Worm (Caenorhabditis elegans) whole organism, young adult: ENCODE measurements around the gene lurp-1.
A peak's percentile ranks its signal among the peaks of the same experiment; 100 is the strongest.

Experiments
- B0336.3 ChIP-seq: fragments of 200-800 bp; sonication (Bioruptor generic); IDR thresholded peaks from 2 replicates; pipeline ENCODE4 v1.3.6; 2022; ENCODE audit warnings: missing genetic modification characterization, missing compliant biosample characterization
- C17E4.6 ChIP-seq: fragments of 200-800 bp; sonication (Bioruptor generic); IDR thresholded peaks from 2 replicates; pipeline ENCODE4 v1.3.6; 2022; ENCODE audit warnings: missing genetic modification reagents, missing genetic modification characterization, missing compliant biosample characterization
- F10E7.11 ChIP-seq: sonication (generic microtip); optimal IDR thresholded peaks from 2 replicates; lab custom pipeline; 2017; ENCODE audit warnings: mild to moderate bottlenecking, missing genetic modification characterization, moderate library complexity, missing compliant biosample characterization
- F49E8.2 ChIP-seq: sonication (generic microtip); optimal IDR thresholded peaks from 3 replicates; lab custom pipeline; 2017; ENCODE audit warnings: missing genetic modification characterization, mild to moderate bottlenecking, missing compliant biosample characterization, antibody characterized with exemption, moderate library complexity; ENCODE audit not compliant: insufficient read depth
- F52B5.7 ChIP-seq: sonication (generic microtip); optimal IDR thresholded peaks from 2 replicates; lab custom pipeline; 2016; ENCODE audit warnings: mild to moderate bottlenecking, missing genetic modification characterization, missing compliant biosample characterization
- K11D2.4 ChIP-seq: fragments of 200-800 bp; sonication (Bioruptor generic); IDR thresholded peaks from 2 replicates; pipeline ENCODE4 v1.3.6; 2022; ENCODE audit warnings: missing genetic modification reagents, missing genetic modification characterization, missing compliant biosample characterization
- K12H6.12 ChIP-seq: fragments of 200-800 bp; sonication (Bioruptor generic); optimal IDR thresholded peaks from 2 replicates; lab custom pipeline; 2018; ENCODE audit warnings: mild to moderate bottlenecking, missing genetic modification characterization, missing compliant biosample characterization
- Y53F4B.3 ChIP-seq: fragments of 200-800 bp; sonication (Bioruptor generic); IDR thresholded peaks from 2 replicates; pipeline ENCODE4 v1.3.6; 2022; ENCODE audit warnings: missing genetic modification reagents, missing genetic modification characterization, missing compliant biosample characterization
- Y95B8A.8 ChIP-seq: fragments of 200-800 bp; sonication (Bioruptor generic); IDR thresholded peaks from 2 replicates; pipeline ENCODE4 v1.3.6; 2022; ENCODE audit warnings: missing genetic modification reagents, missing genetic modification characterization, missing compliant biosample characterization
- ama-1 ChIP-seq, 3 experiments: fragments of 150-350 bp in 1 of 3; sonication (generic microtip) in 2 of 3; optimal IDR thresholded peaks; 2 replicates each; lab custom pipeline; 2014 to 2018; ENCODE audit warnings: missing biosample characterization in 2 of 3, missing genetic modification characterization in 2 of 3, missing genetic modification reagents in 2 of 3
- bed-2 ChIP-seq: fragments of 200-800 bp; sonication (Bioruptor generic); IDR thresholded peaks from 2 replicates; pipeline ENCODE4 v1.3.6; 2022; ENCODE audit warnings: missing genetic modification reagents, missing genetic modification characterization, missing compliant biosample characterization
- ceh-40 ChIP-seq: fragments of 200-800 bp; sonication (Bioruptor generic); IDR thresholded peaks from 2 replicates; pipeline ENCODE4 v1.3.6; 2022; ENCODE audit warnings: missing genetic modification characterization, missing compliant biosample characterization
- ceh-79 ChIP-seq: sonication (generic microtip); optimal IDR thresholded peaks from 2 replicates; lab custom pipeline; 2017; ENCODE audit warnings: mild to moderate bottlenecking, missing genetic modification characterization, missing compliant biosample characterization
- dox-1 ChIP-seq: fragments of 200-800 bp; sonication (Bioruptor generic); IDR thresholded peaks from 2 replicates; pipeline ENCODE4 v1.3.6; 2022; ENCODE audit warnings: missing genetic modification reagents, missing genetic modification characterization, missing compliant biosample characterization
- egl-18 ChIP-seq: fragments of 200-800 bp; sonication (Bioruptor generic); IDR thresholded peaks from 2 replicates; pipeline ENCODE4 v1.3.6; 2022; ENCODE audit warnings: missing genetic modification reagents, missing genetic modification characterization, missing compliant biosample characterization
- hlh-26 ChIP-seq: fragments of 200-800 bp; sonication (Bioruptor generic); conservative IDR thresholded peaks from 2 replicates; pipeline ENCODE4 v1.3.6; 2022; ENCODE audit warnings: missing genetic modification reagents, missing genetic modification characterization, missing compliant biosample characterization
- hmg-1.2 ChIP-seq: fragments of 200-800 bp; sonication (Bioruptor generic); IDR thresholded peaks from 2 replicates; pipeline ENCODE4 v1.3.6; 2022; ENCODE audit warnings: missing genetic modification reagents, missing genetic modification characterization, missing compliant biosample characterization
- hrde-1 ChIP-seq: sonication (generic microtip); optimal IDR thresholded peaks from 2 replicates; lab custom pipeline; 2016; ENCODE audit warnings: missing genetic modification characterization, mild to moderate bottlenecking, missing compliant biosample characterization, moderate library complexity, missing genotype, missing genetic modification reagents, borderline replicate concordance
- hsf-1 ChIP-seq: fragments of 200-800 bp; sonication (Bioruptor generic); IDR thresholded peaks from 2 replicates; pipeline ENCODE4 v1.3.6; 2022; ENCODE audit warnings: missing genetic modification reagents, missing genetic modification characterization, missing compliant biosample characterization
- madf-10 ChIP-seq: sonication (generic microtip); optimal IDR thresholded peaks from 2 replicates; lab custom pipeline; 2016; ENCODE audit warnings: mild to moderate bottlenecking, missing genetic modification characterization, missing compliant biosample characterization
- madf-6 ChIP-seq: fragments of 200-800 bp; sonication (Bioruptor generic); IDR thresholded peaks from 2 replicates; pipeline ENCODE4 v1.3.6; 2022; ENCODE audit warnings: missing genetic modification reagents, missing genetic modification characterization, missing compliant biosample characterization
- madf-8 ChIP-seq: fragments of 200-800 bp; sonication (Bioruptor generic); conservative IDR thresholded peaks from 2 replicates; pipeline ENCODE4 v1.3.6; 2022; ENCODE audit warnings: missing genetic modification reagents, missing genetic modification characterization, missing compliant biosample characterization
- mcd-1 ChIP-seq: fragments of 200-800 bp; sonication (Bioruptor generic); IDR thresholded peaks from 2 replicates; pipeline ENCODE4 v1.3.6; 2022; ENCODE audit warnings: missing genetic modification reagents, missing genetic modification characterization, missing compliant biosample characterization
- mel-28 ChIP-seq: sonication (generic microtip); optimal IDR thresholded peaks from 2 replicates; lab custom pipeline; 2016; ENCODE audit warnings: borderline replicate concordance, mild to moderate bottlenecking, missing genetic modification characterization, missing compliant biosample characterization
- mes-4 ChIP-seq: sonication (generic microtip); optimal IDR thresholded peaks from 2 replicates; lab custom pipeline; 2016; ENCODE audit warnings: missing genotype, missing genetic modification characterization, missing compliant biosample characterization
- mxl-1 ChIP-seq: sonication (generic microtip); optimal IDR thresholded peaks from 2 replicates; lab custom pipeline; 2016; ENCODE audit warnings: missing genetic modification characterization, missing compliant biosample characterization
- nhr-120 ChIP-seq: fragments of 200-800 bp; sonication (Bioruptor generic); IDR thresholded peaks from 2 replicates; pipeline ENCODE4 v1.3.6; 2022; ENCODE audit warnings: missing genetic modification characterization, missing compliant biosample characterization
- nhr-90 ChIP-seq: sonication (generic microtip); optimal IDR thresholded peaks from 2 replicates; lab custom pipeline; 2016; ENCODE audit warnings: missing genotype, mild to moderate bottlenecking, missing genetic modification characterization, missing compliant biosample characterization
- pha-4 ChIP-seq: fragments of 150-350 bp; sonication (generic microtip); optimal IDR thresholded peaks from 2 replicates; lab custom pipeline; 2014; ENCODE audit warnings: missing biosample characterization, missing genetic modification reagents, missing genetic modification characterization
- rcor-1 ChIP-seq: fragments of 200-800 bp; sonication (Bioruptor generic); IDR thresholded peaks from 2 replicates; pipeline ENCODE4 v1.3.6; 2022; ENCODE audit warnings: missing genetic modification reagents, missing genetic modification characterization, missing compliant biosample characterization
- rpc-1 ChIP-seq, 2 experiments: fragments of 150-350 bp in 1 of 2; sonication (generic microtip) in 1 of 2; optimal IDR thresholded peaks; 2 replicates each; lab custom pipeline; 2014 to 2018; ENCODE audit warnings: missing biosample characterization in 1 of 2, missing genetic modification characterization in 1 of 2, missing genetic modification reagents in 1 of 2, missing genotype in 1 of 2
- snpc-1.1 ChIP-seq: sonication (generic microtip); optimal IDR thresholded peaks from 2 replicates; lab custom pipeline; 2017; ENCODE audit warnings: missing genetic modification characterization, mild to moderate bottlenecking, missing compliant biosample characterization, antibody characterized with exemption, moderate library complexity, missing genotype, missing genetic modification reagents; ENCODE audit not compliant: insufficient read depth
- snpc-3.4 ChIP-seq: sonication (generic microtip); optimal IDR thresholded peaks from 2 replicates; lab custom pipeline; 2017; ENCODE audit warnings: missing genetic modification characterization, mild to moderate bottlenecking, missing compliant biosample characterization, antibody characterized with exemption, moderate library complexity, missing genotype, missing genetic modification reagents
- snpc-4 ChIP-seq, 5 experiments: fragments of 150-350 bp in 1 of 5; sonication (generic microtip) in 4 of 5; optimal IDR thresholded peaks; 2 replicates each; lab custom pipeline; 2014 to 2018; ENCODE audit warnings: missing genetic modification characterization in 5 of 5, missing biosample characterization in 3 of 5, antibody characterized with exemption in 2 of 5, mild to moderate bottlenecking in 2 of 5, missing compliant biosample characterization in 2 of 5, missing genotype in 2 of 5, moderate library complexity in 2 of 5, missing genetic modification reagents in 1 of 5
- xnd-1 ChIP-seq: sonication (generic microtip); optimal IDR thresholded peaks from 2 replicates; lab custom pipeline; 2016; ENCODE audit warnings: missing genotype, missing genetic modification reagents, missing genetic modification characterization, missing compliant biosample characterization
- zfh-2 ChIP-seq: fragments of 200-800 bp; sonication (Bioruptor generic); conservative IDR thresholded peaks from 2 replicates; pipeline ENCODE4 v1.3.6; 2022; ENCODE audit warnings: missing genetic modification reagents, missing genetic modification characterization, missing compliant biosample characterization
- ztf-18 ChIP-seq: sonication (generic microtip); optimal IDR thresholded peaks from 2 replicates; lab custom pipeline; 2016; ENCODE audit warnings: missing genotype, mild to moderate bottlenecking, missing genetic modification characterization, missing compliant biosample characterization
- ztf-22 ChIP-seq: fragments of 200-800 bp; sonication (Bioruptor generic); optimal IDR thresholded peaks from 2 replicates; lab custom pipeline; 2018; ENCODE audit warnings: mild to moderate bottlenecking, missing genetic modification characterization, moderate library complexity, missing compliant biosample characterization
- ztf-3 ChIP-seq: fragments of 200-800 bp; sonication (Bioruptor generic); optimal IDR thresholded peaks from 2 replicates; lab custom pipeline; 2018; ENCODE audit warnings: mild to moderate bottlenecking, missing genetic modification characterization, missing compliant biosample characterization
- ztf-6 ChIP-seq: fragments of 200-800 bp; sonication (Bioruptor generic); IDR thresholded peaks from 2 replicates; pipeline ENCODE4 v1.3.6; 2022; ENCODE audit warnings: missing genetic modification reagents, missing genetic modification characterization, missing compliant biosample characterization

Gene lurp-1

DNA sequence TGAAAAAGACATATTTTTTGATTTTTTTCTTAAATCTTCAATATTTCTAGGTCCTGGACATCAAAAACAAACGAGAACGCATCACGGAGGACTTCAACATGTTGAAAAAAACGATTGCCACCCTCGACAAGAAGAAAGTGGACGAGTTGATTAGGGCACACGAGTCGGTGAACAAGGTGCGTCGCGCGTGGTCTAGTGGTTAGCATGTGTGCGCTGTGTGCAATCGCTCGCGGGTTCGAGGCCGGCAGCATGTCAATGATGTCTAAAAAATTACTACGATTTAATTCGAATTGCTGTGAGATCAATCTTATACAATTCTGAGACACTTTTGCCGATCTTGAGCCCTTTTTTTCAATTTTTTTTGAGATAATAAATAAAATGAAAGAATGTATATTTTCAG lies 40.7 kb upstream of the lurp-1 start (continued):
- TF ChIP-seq hrde-1 (tag; lab: Kevin White, UChicago) (peak; percentile 81), madf-6 (GFP tag; lab: Robert Waterston, UW) (peak; percentile 64), rcor-1 (GFP tag; lab: Robert Waterston, UW) (peak; percentile 65; the same call in 1 of the 2 replicates), F10E7.11 (tag; lab: Kevin White, UChicago) (no peak), hlh-26 (no peak), ceh-40 (GFP tag; lab: Robert Waterston, UW) (peak; percentile 69; the same call in 1 of the 2 replicates), zfh-2 (GFP tag; lab: Robert Waterston, UW) (peak; percentile 64), egl-18 (GFP tag; lab: Robert Waterston, UW) (0 out of 2 replicates have a peak, but pooled peaks have one; percentile 66), F52B5.7 (peak; percentile 80)

DNA sequence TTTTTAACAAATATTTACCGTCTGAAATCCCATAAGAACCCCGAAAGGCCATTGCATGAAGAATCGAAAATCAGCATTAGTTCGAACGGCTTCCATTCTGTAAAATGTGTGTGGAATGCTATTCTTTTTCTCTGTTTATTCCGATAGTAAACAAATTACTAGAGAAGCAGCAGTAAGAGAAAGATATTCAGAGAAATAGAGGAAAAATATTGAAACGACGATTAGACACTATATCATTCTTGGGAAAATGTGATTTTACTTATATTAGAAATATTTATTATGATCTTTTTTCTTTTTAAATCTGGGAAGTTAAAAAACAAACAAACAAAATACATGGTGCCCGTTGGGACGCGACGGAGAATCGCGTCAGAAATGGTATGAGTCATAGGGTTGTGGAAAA lies 37.2 kb upstream of the lurp-1 start, which contains the start of gene M106.8:
M106.8 (minus strand) TSS at position 101 of the 400 bp plus-strand sequence.
- no peak for TF ChIP-seq ztf-22 (GFP tag; lab: Kevin White, UChicago)
- TF ChIP-seq ceh-79 (tag; lab: Kevin White, UChicago): no peak
- TF ChIP-seq ama-1 (optimal IDR thresholded peaks at IDR 0.05; lab: Kevin White, UChicago): no peak
- TF ChIP-seq ama-1 (GFP tag; optimal IDR thresholded peaks at IDR 0.05; lab: Kevin White, UChicago): no peak
- no peak for TF ChIP-seq ztf-6 (GFP tag; lab: Robert Waterston, UW)
- TF ChIP-seq, all 124 proteins: peak for 0

DNA sequence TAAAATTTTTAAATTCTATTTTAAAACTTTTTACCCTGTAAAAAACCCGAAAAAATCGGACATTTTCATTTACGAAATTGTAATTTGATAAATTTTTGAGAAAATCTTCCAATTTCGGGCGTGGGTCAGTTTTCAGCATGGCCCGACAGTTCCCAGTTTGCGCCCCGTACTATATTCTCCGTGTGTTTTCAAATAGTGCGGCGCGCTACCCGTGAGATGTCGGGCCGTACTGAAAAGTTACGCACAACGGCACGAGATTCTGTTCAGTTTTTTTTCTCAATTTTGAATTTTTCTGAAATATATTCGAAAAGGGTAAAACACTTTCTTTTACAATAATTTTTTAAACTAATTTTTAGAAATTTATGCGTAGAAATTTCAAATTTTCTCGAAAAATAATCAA lies 33.7 kb upstream of the lurp-1 start:
- TF ChIP-seq snpc-4 (GFP tag; optimal IDR thresholded peaks at IDR 0.05; lab: Kevin White, UChicago): peak; percentile 15
- peak in 3 of 4 experiments; percentile 17 to 82 (median 72) for TF ChIP-seq snpc-4 (tag; optimal IDR thresholded peaks at IDR 0.05; lab: Kevin White, UChicago)
- no peak for TF ChIP-seq xnd-1 (tag; lab: Kevin White, UChicago)
- peak; percentile 52 for TF ChIP-seq hmg-1.2 (GFP tag; lab: Robert Waterston, UW)
- no peak for TF ChIP-seq ztf-22 (GFP tag; lab: Kevin White, UChicago)
- TF ChIP-seq F49E8.2 (tag; lab: Kevin White, UChicago): no peak
- TF ChIP-seq Y53F4B.3 (GFP tag; lab: Robert Waterston, UW): no peak
- TF ChIP-seq snpc-1.1 (tag; lab: Kevin White, UChicago): peak; percentile 48
- TF ChIP-seq Y95B8A.8 (GFP tag; lab: Robert Waterston, UW): no peak
- TF ChIP-seq nhr-120 (GFP tag; lab: Robert Waterston, UW): no peak
- no peak for TF ChIP-seq nhr-90 (tag; lab: Kevin White, UChicago)
- TF ChIP-seq C17E4.6 (GFP tag; lab: Robert Waterston, UW): no peak
- no peak for TF ChIP-seq rpc-1 (optimal IDR thresholded peaks at IDR 0.05; lab: Kevin White, UChicago)
- no peak for TF ChIP-seq rpc-1 (tag; optimal IDR thresholded peaks at IDR 0.05; lab: Kevin White, UChicago)
- TF ChIP-seq ztf-18 (tag; lab: Kevin White, UChicago): no peak

ce11 chrII:10849903-10850302 lies 30.8 kb upstream of the lurp-1 start, which contains the start of gene M106.2:
M106.2 (minus strand) TSS chrII:10850003.
- TF ChIP-seq hsf-1 (no peak), nhr-120 (GFP tag; lab: Robert Waterston, UW) (no peak), dox-1 (no peak), K12H6.12 (tag; lab: Kevin White, UChicago) (no peak), madf-6 (GFP tag; lab: Robert Waterston, UW) (no peak), B0336.3 (no peak), mel-28 (tag; lab: Kevin White, UChicago) (no peak), snpc-3.4 (tag; lab: Kevin White, UChicago) (no peak), madf-8 (GFP tag; lab: Robert Waterston, UW) (no peak), pha-4 (tag; lab: Kevin White, UChicago) (no peak), madf-10 (no peak), K11D2.4 (GFP tag; lab: Robert Waterston, UW) (no peak), mxl-1 (tag; lab: Kevin White, UChicago) (no peak), rpc-1 (optimal IDR thresholded peaks at IDR 0.05; lab: Kevin White, UChicago) (no peak), rpc-1 (tag; optimal IDR thresholded peaks at IDR 0.05; lab: Kevin White, UChicago) (no peak), bed-2 (GFP tag; lab: Robert Waterston, UW) (no peak), ztf-3 (GFP tag; lab: Kevin White, UChicago) (no peak), mes-4 (no peak), mcd-1 (GFP tag; lab: Robert Waterston, UW) (no peak)
